Worm (Caenorhabditis elegans) whole organism, late embryonic: ENCODE data around the gene C34D4.4.
A peak's percentile ranks its signal among the peaks of the same experiment; 100 is the strongest.

Experiments used
- C08G9.2 ChIP-seq: sonication (generic microtip); optimal IDR thresholded peaks from 2 replicates; lab custom pipeline; 2016; ENCODE audit warnings: mild to moderate bottlenecking, missing genetic modification characterization, moderate library complexity, missing compliant biosample characterization
- C38D4.7 ChIP-seq: fragments of 200-800 bp; sonication (Bioruptor generic); optimal IDR thresholded peaks from 2 replicates; lab custom pipeline; 2018; ENCODE audit warnings: mild to moderate bottlenecking, missing genetic modification characterization, moderate library complexity, missing compliant biosample characterization
- K09A11.1 ChIP-seq: sonication (generic microtip); optimal IDR thresholded peaks from 2 replicates; lab custom pipeline; 2017; ENCODE audit warnings: antibody characterized with exemption, mild to moderate bottlenecking, missing genetic modification characterization, missing compliant biosample characterization; ENCODE audit not compliant: insufficient read depth
- T23F11.4 ChIP-seq: fragments of 200-800 bp; sonication (Bioruptor generic); optimal IDR thresholded peaks from 2 replicates; lab custom pipeline; 2018; ENCODE audit warnings: mild to moderate bottlenecking, missing genetic modification characterization, missing compliant biosample characterization
- Y22D7AL.16 ChIP-seq: sonication (generic microtip); optimal IDR thresholded peaks from 2 replicates; lab custom pipeline; 2016; ENCODE audit warnings: missing genetic modification characterization, missing compliant biosample characterization
- ahr-1 ChIP-seq: sonication (generic microtip); optimal IDR thresholded peaks from 2 replicates; lab custom pipeline; 2016; ENCODE audit warnings: missing genetic modification characterization, missing compliant biosample characterization
- ama-1 ChIP-seq: fragments of 150-350 bp; optimal IDR thresholded peaks from 2 replicates; lab custom pipeline; 2014
- ceh-14 ChIP-seq: sonication (generic microtip); optimal IDR thresholded peaks from 2 replicates; lab custom pipeline; 2016; ENCODE audit warnings: missing genotype, missing genetic modification characterization, missing compliant biosample characterization
- ceh-19 ChIP-seq: fragments of 200-800 bp; sonication (Bioruptor generic); optimal IDR thresholded peaks from 2 replicates; lab custom pipeline; 2018; ENCODE audit warnings: mild to moderate bottlenecking, missing genetic modification characterization, missing compliant biosample characterization
- ceh-2 ChIP-seq: sonication (generic microtip); optimal IDR thresholded peaks from 2 replicates; lab custom pipeline; 2016; ENCODE audit warnings: missing genotype, missing genetic modification characterization, missing compliant biosample characterization
- ceh-24 ChIP-seq: sonication (generic microtip); optimal IDR thresholded peaks from 2 replicates; lab custom pipeline; 2016; ENCODE audit warnings: mild to moderate bottlenecking, missing genetic modification characterization, missing compliant biosample characterization
- elt-2 ChIP-seq: sonication (generic microtip); optimal IDR thresholded peaks from 2 replicates; lab custom pipeline; 2016; ENCODE audit warnings: missing genetic modification reagents, missing genetic modification characterization, missing compliant biosample characterization
- fax-1 ChIP-seq: sonication (generic microtip); optimal IDR thresholded peaks from 2 replicates; lab custom pipeline; 2016; ENCODE audit warnings: missing genotype, missing genetic modification characterization, missing compliant biosample characterization
- fkh-6 ChIP-seq: sonication (generic microtip); optimal IDR thresholded peaks from 2 replicates; lab custom pipeline; 2016; ENCODE audit warnings: missing genetic modification characterization, missing compliant biosample characterization
- gmeb-2 ChIP-seq: sonication (generic microtip); optimal IDR thresholded peaks from 2 replicates; lab custom pipeline; 2016; ENCODE audit warnings: missing genetic modification characterization, inconsistent platforms, missing compliant biosample characterization
- hlh-13 ChIP-seq: fragments of 200-800 bp; sonication (Bioruptor generic); optimal IDR thresholded peaks from 2 replicates; lab custom pipeline; 2018; ENCODE audit warnings: mild to moderate bottlenecking, missing genetic modification characterization, missing compliant biosample characterization
- hlh-15 ChIP-seq: sonication (generic microtip); optimal IDR thresholded peaks from 2 replicates; lab custom pipeline; 2016; ENCODE audit warnings: missing genetic modification characterization, missing compliant biosample characterization
- nhr-11 ChIP-seq: fragments of 150-350 bp; optimal IDR thresholded peaks from 2 replicates; lab custom pipeline; 2014; ENCODE audit warnings: missing biosample characterization, missing genetic modification characterization
- nhr-232 ChIP-seq: sonication (generic microtip); optimal IDR thresholded peaks from 2 replicates; lab custom pipeline; 2016; ENCODE audit warnings: missing genetic modification characterization, missing compliant biosample characterization
- npax-4 ChIP-seq: sonication (generic microtip); optimal IDR thresholded peaks from 2 replicates; lab custom pipeline; 2016; ENCODE audit warnings: missing genetic modification characterization, missing compliant biosample characterization
- pax-1 ChIP-seq: fragments of 150-350 bp; optimal IDR thresholded peaks from 2 replicates; lab custom pipeline; 2014; ENCODE audit warnings: missing biosample characterization, missing genetic modification characterization
- pha-4 ChIP-seq: fragments of 150-350 bp; optimal IDR thresholded peaks from 2 replicates; lab custom pipeline; 2018; ENCODE audit warnings: missing biosample characterization, missing genetic modification reagents, missing genetic modification characterization
- pqm-1 ChIP-seq: sonication (generic microtip); optimal IDR thresholded peaks from 2 replicates; lab custom pipeline; 2016; ENCODE audit warnings: missing genetic modification characterization, missing compliant biosample characterization
- pros-1 ChIP-seq: fragments of 150-350 bp; optimal IDR thresholded peaks from 2 replicates; lab custom pipeline; 2014; ENCODE audit warnings: missing biosample characterization, missing genetic modification reagents, missing genetic modification characterization
- rnt-1 ChIP-seq: sonication (generic microtip); optimal IDR thresholded peaks from 2 replicates; lab custom pipeline; 2016; ENCODE audit warnings: missing genetic modification characterization, missing compliant biosample characterization
- sox-4 ChIP-seq: sonication (generic microtip); optimal IDR thresholded peaks from 2 replicates; lab custom pipeline; 2017; ENCODE audit warnings: mild to moderate bottlenecking, missing genetic modification characterization, inconsistent platforms, missing compliant biosample characterization
- tbx-7 ChIP-seq: sonication (generic microtip); optimal IDR thresholded peaks from 2 replicates; lab custom pipeline; 2016; ENCODE audit warnings: missing genotype, missing genetic modification characterization, missing compliant biosample characterization
- ttx-3 ChIP-seq: sonication (generic microtip); optimal IDR thresholded peaks from 2 replicates; lab custom pipeline; 2016; ENCODE audit warnings: missing genetic modification reagents, missing genetic modification characterization, missing compliant biosample characterization
- unc-3 ChIP-seq, 2 experiments: fragments of 200-800 bp in 1 of 2; sonication (Bioruptor generic) in 1 of 2; sonication (generic microtip) in 1 of 2; conservative IDR thresholded peaks in 1 of 2; optimal IDR thresholded peaks in 1 of 2; 2 replicates each; pipeline versions ENCODE4 v1.3.6 to Lab custom; 2016 to 2022; ENCODE audit warnings: missing compliant biosample characterization in 2 of 2, missing genetic modification characterization in 2 of 2, missing genetic modification reagents in 1 of 2

The C34D4.4 gene

DNA sequence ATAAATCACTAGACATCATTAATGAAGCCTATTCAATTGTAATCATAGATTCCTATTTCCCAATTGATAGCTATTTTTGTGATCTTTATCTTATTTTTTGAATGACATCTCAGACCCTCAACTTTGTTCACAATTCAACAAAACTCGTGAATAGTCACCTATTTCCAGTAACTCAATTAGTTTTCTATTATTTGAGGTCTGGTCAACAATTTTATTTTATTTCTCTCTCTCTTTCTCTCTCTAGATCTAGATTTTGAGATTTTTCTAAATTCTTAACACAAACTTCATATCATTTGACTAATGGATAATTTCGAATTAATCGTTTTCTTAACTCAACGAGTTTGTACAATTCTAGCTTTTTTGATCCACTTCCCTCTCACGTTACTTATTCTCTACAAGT is 24.3 kb downstream of the C34D4.4 start, which contains the start of gene str-1:
Gene str-1, plus strand, starts transcription at position 301 of the 400 bp plus-strand sequence.
- TF ChIP-seq hlh-15 (tag; lab: Kevin White, UChicago) (no peak), ttx-3 (tag; lab: Kevin White, UChicago) (no peak), fax-1 (tag; lab: Kevin White, UChicago) (no peak), ceh-19 (GFP tag; lab: Kevin White, UChicago) (no peak), unc-3 (GFP tag; conservative IDR thresholded peaks at IDR 0.05; lab: Robert Waterston, UW) (no peak), unc-3 (tag; optimal IDR thresholded peaks at IDR 0.05; lab: Kevin White, UChicago) (no peak), tbx-7 (tag; lab: Kevin White, UChicago) (no peak), C08G9.2 (tag; lab: Kevin White, UChicago) (no peak), npax-4 (tag; lab: Kevin White, UChicago) (no peak), pqm-1 (no peak), sox-4 (tag; lab: Kevin White, UChicago) (no peak), T23F11.4 (GFP tag; lab: Kevin White, UChicago) (no peak)

ce11 chrIV:7175346-7175745 is 26.2 kb downstream of the C34D4.4 start, which contains the start of gene C42D4.19:
Gene C42D4.19, plus strand, starts transcription at chrIV:7175646.
- TF ChIP-seq pax-1 (tag; lab: Kevin White, UChicago) (no peak), ama-1 (lab: Kevin White, UChicago) (no peak), ahr-1 (tag; lab: Kevin White, UChicago) (no peak), hlh-13 (GFP tag; lab: Kevin White, UChicago) (no peak)

DNA sequence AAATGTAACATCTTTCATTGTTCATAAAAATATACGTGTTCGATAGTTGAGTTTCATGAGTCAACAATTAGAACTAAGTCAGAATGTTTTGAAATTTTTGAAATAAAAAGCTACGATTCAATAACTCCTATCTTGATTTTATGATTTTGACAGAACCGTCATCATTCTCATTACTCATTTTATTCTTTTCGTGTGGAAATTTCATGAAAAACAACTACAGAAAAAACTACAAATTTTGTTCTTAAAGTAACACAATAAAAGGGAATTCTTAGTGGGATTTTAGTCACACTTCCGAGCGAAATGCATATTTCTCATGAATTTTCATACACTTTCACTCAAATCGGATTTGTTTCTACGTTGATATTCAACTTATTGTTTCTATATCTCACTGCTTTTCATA is 27.7 kb downstream of the C34D4.4 start, which contains the start of gene str-44:
Gene str-44, plus strand, starts transcription at position 301 of the 400 bp plus-strand sequence.
- no peak for TF ChIP-seq pha-4

- TF ChIP-seq ceh-24, result no peak
- no peak for TF ChIP-seq tbx-7 (tag; lab: Kevin White, UChicago)
- no peak for TF ChIP-seq hlh-13 (GFP tag; lab: Kevin White, UChicago)
- TF ChIP-seq fkh-6, result no peak
- no peak for TF ChIP-seq rnt-1 (tag; lab: Kevin White, UChicago)
- TF ChIP-seq ceh-2 (tag; lab: Kevin White, UChicago), result no peak
- no peak for TF ChIP-seq pros-1 (tag; lab: Kevin White, UChicago)
- TF ChIP-seq Y22D7AL.16 (tag; lab: Kevin White, UChicago), result no peak
- TF ChIP-seq C38D4.7 (GFP tag; lab: Kevin White, UChicago), result no peak
- TF ChIP-seq ttx-3 (tag; lab: Kevin White, UChicago), result no peak
- no peak for TF ChIP-seq nhr-232
- no peak for TF ChIP-seq elt-2 (tag; lab: Kevin White, UChicago)
- TF ChIP-seq sox-4 (tag; lab: Kevin White, UChicago), result no peak
These were observed 29.8 kb downstream of the C34D4.4 start, which contains the start of gene C42D4.3 for ce11 chrIV:7178942-7179341. Gene C42D4.3, plus strand, starts transcription at chrIV:7179239.

DNA sequence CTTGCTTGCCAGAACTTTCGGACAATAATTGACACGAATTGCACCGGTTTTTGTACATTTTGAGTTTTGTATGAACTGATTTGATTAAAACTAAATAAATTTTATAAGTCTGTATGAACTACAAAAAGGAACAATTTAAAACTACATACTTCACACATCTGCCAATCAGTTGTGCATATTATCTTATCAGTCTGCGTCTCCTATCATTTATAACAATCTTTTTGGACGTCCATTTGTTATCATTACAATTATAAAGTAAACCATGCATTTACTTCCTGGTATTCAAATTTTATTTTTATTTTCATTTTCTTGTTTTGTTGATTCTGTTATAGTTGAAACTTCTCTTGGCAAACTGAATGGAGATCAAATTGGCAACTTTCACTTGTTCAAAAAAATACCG is 31.1 kb downstream of the C34D4.4 start, which contains the start of gene cest-10:
Gene cest-10, plus strand, starts transcription at position 254 of the 400 bp plus-strand sequence.
- no peak for TF ChIP-seq nhr-11 (tag; lab: Kevin White, UChicago)
- peak; percentile 71 for TF ChIP-seq elt-2 (tag; lab: Kevin White, UChicago)

DNA sequence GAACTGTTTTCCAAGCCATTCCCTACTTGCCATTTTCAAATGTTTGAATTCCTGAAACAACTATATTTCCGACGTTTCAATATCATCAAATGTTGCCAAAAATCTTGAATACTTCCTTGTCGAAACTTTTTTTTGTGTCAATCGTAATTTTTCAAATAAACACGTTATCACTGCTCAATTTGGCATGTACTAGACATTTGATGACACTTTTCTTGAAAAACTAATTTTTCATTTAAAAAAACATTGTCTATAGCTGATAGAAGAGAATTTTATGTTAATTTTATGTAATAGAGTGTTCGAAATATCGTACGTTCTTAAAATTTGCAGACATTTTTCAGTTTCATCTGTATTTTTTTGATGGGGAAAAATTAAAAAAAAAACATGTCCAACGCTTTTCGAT is 33.7 kb downstream of the C34D4.4 start:
- TF ChIP-seq K09A11.1 (tag; lab: Kevin White, UChicago), result no peak
- TF ChIP-seq nhr-232, result no peak
- TF ChIP-seq, all 69 proteins: peak for 0

ce11 chrIV:7184597-7184996 is 35.4 kb downstream of the C34D4.4 start, which contains the start of gene clec-179:
Gene clec-179, minus strand, starts transcription at chrIV:7184697.
- TF ChIP-seq tbx-7 (tag; lab: Kevin White, UChicago) (no peak), ceh-19 (GFP tag; lab: Kevin White, UChicago) (no peak), hlh-13 (GFP tag; lab: Kevin White, UChicago) (no peak), ceh-14 (no peak), ttx-3 (tag; lab: Kevin White, UChicago) (no peak), gmeb-2 (tag; lab: Kevin White, UChicago) (no peak), nhr-11 (tag; lab: Kevin White, UChicago) (no peak)
